Worm (Caenorhabditis elegans): ENCODE measurements around the gene sdha-1.

The sdha-1 gene

ce11 chrX:8545971-8546442 lies at the start of gene sdha-1:
Gene sdha-1, minus strand, starts transcription at chrX:8546021.
- TF ChIP-seq scrt-1 (GFP tag; IDR thresholded peaks at IDR 0.05) (no peak), B0310.2 (tag; optimal IDR thresholded peaks at IDR 0.05) (no peak), tbx-37 (GFP tag; conservative IDR thresholded peaks at IDR 0.05) (0 out of 2 replicates have a peak, but pooled peaks have one; percentile 13), ama-1 (optimal IDR thresholded peaks at IDR 0.05) (no peak), hmg-4 (GFP tag; optimal IDR thresholded peaks at IDR 0.05) (peak; percentile 31), F13C5.2 (tag; optimal IDR thresholded peaks at IDR 0.05) (peak; percentile 43), ceh-13 (GFP tag; optimal IDR thresholded peaks at IDR 0.05) (no peak), sea-1 (GFP tag; conservative IDR thresholded peaks at IDR 0.05) (no peak), hnd-1 (tag; optimal IDR thresholded peaks at IDR 0.05) (no peak), tbx-11 (GFP tag; IDR thresholded peaks at IDR 0.05) (0 out of 2 replicates have a peak, but pooled peaks have one; percentile 22)

ce11 chrX:8592881-8593280 lies 47.1 kb upstream of the sdha-1 start, which contains the start of gene nlp-7:
Gene nlp-7, plus strand, starts transcription at chrX:8593181.
- TF ChIP-seq tbx-37 (GFP tag; conservative IDR thresholded peaks at IDR 0.05): no peak
- no peak for TF ChIP-seq sea-1 (GFP tag; conservative IDR thresholded peaks at IDR 0.05)
- TF ChIP-seq ceh-13 (GFP tag; optimal IDR thresholded peaks at IDR 0.05): no peak
- TF ChIP-seq aly-1 (tag; optimal IDR thresholded peaks at IDR 0.05): no peak
- TF ChIP-seq hmg-4 (GFP tag; optimal IDR thresholded peaks at IDR 0.05): no peak
- no peak for TF ChIP-seq pes-1 (GFP tag; IDR thresholded peaks at IDR 0.05)

DNA sequence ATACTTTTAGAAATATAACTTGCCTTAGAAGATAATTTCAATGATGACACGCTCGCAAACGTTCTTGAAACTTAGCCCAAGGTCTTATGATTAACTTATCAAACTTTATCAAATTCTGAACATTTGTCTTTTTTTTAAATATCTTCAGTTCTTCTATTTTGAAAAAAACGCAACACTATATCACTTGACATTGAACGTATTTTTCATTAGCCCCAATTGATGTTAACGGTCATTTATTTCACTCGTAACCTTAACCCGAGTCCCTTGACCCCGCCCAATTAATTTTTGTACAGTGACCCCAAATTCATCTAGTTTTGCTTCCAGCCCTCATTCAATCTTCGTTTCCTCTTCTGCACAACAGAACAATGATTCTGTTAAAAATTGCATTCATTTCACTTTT lies 40.0 kb upstream of the sdha-1 start, which contains the start of gene F18E9.3:
Gene F18E9.3, plus strand, starts transcription at position 311 of the 400 bp plus-strand sequence.
- TF ChIP-seq flt-1 (GFP tag; IDR thresholded peaks at IDR 0.05): no peak
- no peak for TF ChIP-seq hmg-4 (GFP tag; optimal IDR thresholded peaks at IDR 0.05)
- no peak for TF ChIP-seq ceh-13 (GFP tag; optimal IDR thresholded peaks at IDR 0.05)
- no peak for TF ChIP-seq hnd-1 (tag; optimal IDR thresholded peaks at IDR 0.05)
- TF ChIP-seq tbx-11 (GFP tag; IDR thresholded peaks at IDR 0.05): no peak
- no peak for TF ChIP-seq F13C5.2 (tag; optimal IDR thresholded peaks at IDR 0.05)
- TF ChIP-seq aly-1 (tag; optimal IDR thresholded peaks at IDR 0.05): no peak
- no peak for TF ChIP-seq scrt-1 (GFP tag; IDR thresholded peaks at IDR 0.05)
- TF ChIP-seq tra-4 (tag; optimal IDR thresholded peaks at IDR 0.05): no peak
- no peak for TF ChIP-seq ceh-36 (tag; optimal IDR thresholded peaks at IDR 0.05)
- no peak for TF ChIP-seq pes-1 (GFP tag; IDR thresholded peaks at IDR 0.05)

DNA sequence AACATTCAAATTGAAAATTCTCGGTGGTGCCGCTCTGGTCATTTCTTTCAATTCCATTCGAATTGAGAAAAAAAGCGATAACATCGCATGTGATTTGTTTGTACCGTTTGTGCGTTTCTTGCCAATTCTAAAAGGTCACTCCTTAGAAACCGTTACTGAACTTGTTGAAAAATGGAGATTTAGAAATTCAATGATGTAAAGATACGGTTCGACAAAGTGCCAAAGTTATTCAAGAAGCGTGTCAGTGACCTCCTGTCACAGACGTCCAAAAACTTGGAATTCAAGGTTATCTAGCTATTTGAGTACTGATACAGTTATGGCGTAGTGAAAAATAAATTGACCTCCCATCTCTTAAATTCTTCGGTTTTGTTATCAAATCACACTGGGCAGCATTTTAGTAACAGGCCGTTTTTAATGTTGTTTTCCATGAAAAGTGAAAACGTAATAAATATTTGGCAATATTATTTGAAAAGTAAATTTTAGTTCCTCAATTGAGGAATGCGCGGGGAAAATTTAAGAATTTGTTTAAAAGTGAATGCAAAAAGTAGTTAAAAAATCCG lies 39.1 kb upstream of the sdha-1 start:
- TF ChIP-seq hmbx-1 (tag; optimal IDR thresholded peaks at IDR 0.05) (no peak), flt-1 (GFP tag; IDR thresholded peaks at IDR 0.05) (no peak), hmg-4 (GFP tag; optimal IDR thresholded peaks at IDR 0.05) (no peak), ets-7 (tag; optimal IDR thresholded peaks at IDR 0.05) (no peak), tra-4 (tag; optimal IDR thresholded peaks at IDR 0.05) (no peak), ceh-13 (GFP tag; optimal IDR thresholded peaks at IDR 0.05) (no peak), B0310.2 (tag; optimal IDR thresholded peaks at IDR 0.05) (no peak), pes-1 (GFP tag; IDR thresholded peaks at IDR 0.05) (no peak), aly-1 (tag; optimal IDR thresholded peaks at IDR 0.05) (no peak)

DNA sequence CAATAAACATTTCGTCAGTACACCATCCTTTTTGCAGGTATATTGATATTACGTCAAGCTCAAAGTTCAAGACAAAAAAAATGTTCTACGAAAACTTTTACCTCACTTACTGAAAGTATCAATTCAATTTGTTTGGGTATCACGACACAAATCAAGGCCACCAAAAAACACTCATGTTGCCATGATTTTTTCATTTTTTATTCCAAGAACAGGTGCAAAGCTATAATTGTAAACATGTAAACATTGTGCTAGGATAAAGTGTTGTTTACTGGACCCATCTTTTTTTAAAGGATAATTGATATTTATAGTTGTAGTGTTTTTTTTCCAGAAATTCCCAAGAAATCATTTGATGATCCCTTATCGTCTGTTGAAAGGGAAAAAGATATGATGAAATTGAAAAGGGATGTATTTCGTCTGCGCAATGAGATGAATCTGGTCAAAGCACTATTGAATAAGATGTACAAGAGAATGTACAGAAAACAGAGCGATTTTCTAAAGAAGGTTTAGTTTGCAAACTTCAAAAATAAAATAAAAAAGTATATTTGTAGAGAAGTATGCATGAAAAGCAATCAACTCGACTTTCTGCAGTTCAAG lies 37.0 kb upstream of the sdha-1 start:
- TF ChIP-seq ceh-36 (tag; optimal IDR thresholded peaks at IDR 0.05): no peak
- TF ChIP-seq tra-4 (tag; optimal IDR thresholded peaks at IDR 0.05): no peak
- no peak for TF ChIP-seq B0310.2 (tag; optimal IDR thresholded peaks at IDR 0.05)
- TF ChIP-seq ama-1 (optimal IDR thresholded peaks at IDR 0.05): no peak
- no peak for TF ChIP-seq tbx-11 (GFP tag; IDR thresholded peaks at IDR 0.05)
- TF ChIP-seq hmg-4 (GFP tag; optimal IDR thresholded peaks at IDR 0.05): no peak

DNA sequence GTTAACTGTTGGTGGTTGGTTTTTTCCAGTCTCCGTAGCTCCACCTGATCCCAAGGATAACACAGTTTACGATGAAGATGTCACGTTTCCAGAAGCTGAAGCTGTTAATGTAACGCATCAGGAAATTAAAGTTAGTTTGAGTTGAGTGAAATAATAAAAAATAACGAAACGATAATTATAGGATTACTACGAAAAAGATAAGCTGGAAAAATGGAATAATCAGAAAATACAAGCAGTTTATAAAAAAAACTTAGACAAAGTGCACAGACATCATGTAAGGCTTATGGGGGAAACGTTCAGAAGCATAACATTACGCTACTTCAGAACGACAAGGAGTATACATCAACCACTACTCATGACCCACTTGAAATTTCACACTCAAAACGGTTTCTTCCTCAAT lies 35.6 kb upstream of the sdha-1 start, which contains the start of gene F18E9.8:
Gene F18E9.8, minus strand, starts transcription at position 101 of the 400 bp plus-strand sequence.
- no peak for TF ChIP-seq ceh-36 (tag; optimal IDR thresholded peaks at IDR 0.05)
- TF ChIP-seq F13C5.2 (tag; optimal IDR thresholded peaks at IDR 0.05): no peak
- TF ChIP-seq tra-4 (tag; optimal IDR thresholded peaks at IDR 0.05): no peak
- no peak for TF ChIP-seq ets-7 (tag; optimal IDR thresholded peaks at IDR 0.05)
- no peak for TF ChIP-seq ceh-13 (GFP tag; optimal IDR thresholded peaks at IDR 0.05)
- TF ChIP-seq scrt-1 (GFP tag; IDR thresholded peaks at IDR 0.05): no peak
- TF ChIP-seq hmg-4 (GFP tag; optimal IDR thresholded peaks at IDR 0.05): no peak
- no peak for TF ChIP-seq tbx-37 (GFP tag; conservative IDR thresholded peaks at IDR 0.05)
- no peak for TF ChIP-seq aly-1 (tag; optimal IDR thresholded peaks at IDR 0.05)
- TF ChIP-seq hmbx-1 (tag; optimal IDR thresholded peaks at IDR 0.05): no peak
- TF ChIP-seq ama-1 (optimal IDR thresholded peaks at IDR 0.05): no peak

DNA sequence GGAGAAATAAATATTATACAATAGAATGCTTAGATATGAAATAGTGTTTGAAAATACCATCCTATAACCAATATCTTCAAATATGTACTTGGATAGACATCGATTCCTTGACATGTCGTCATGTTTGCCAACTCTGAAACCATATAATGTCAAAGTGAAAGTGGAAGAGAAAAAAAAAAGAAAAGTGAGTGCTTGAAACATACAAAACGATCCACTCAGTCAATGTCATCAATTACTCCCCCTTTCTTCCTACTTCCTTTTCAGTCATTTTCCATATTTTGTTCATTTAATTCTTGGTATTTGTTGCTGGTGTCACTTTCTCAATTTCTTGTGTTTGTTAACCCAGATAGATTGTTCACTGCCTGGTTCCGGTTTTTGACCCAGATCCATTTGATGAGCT lies 34.4 kb upstream of the sdha-1 start, which contains the start of gene F18E9.4:
Gene F18E9.4, plus strand, starts transcription at position 301 of the 400 bp plus-strand sequence.
- TF ChIP-seq ets-7 (tag; optimal IDR thresholded peaks at IDR 0.05): no peak

DNA sequence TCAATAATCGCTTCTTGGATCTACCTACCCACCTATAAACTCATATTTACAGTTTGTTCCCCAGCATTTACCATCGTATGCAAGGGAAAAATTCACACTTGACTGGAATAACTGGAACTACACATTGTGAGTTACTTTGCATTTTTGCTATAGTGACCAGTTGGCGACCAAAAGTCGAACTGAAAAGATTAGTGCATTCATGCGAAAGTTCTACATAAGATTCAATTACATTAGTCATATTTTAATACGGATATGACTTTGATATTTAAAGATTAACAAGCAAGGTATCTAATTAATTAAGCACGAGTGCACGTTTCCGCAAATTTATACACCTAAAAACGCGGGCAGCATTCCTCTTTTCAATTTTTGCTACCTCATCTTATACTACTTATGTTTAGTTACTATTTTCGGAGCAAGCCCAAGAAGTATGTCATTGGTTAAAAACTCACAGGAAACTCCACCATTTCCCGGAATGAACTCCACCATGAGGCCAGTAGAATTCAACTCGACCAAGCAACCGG lies 25.2 kb upstream of the sdha-1 start, which contains the start of gene jmjd-3.1:
Gene jmjd-3.1, plus strand, starts transcription at position 51 of the 521 bp plus-strand sequence.
- TF ChIP-seq aly-1 (tag; optimal IDR thresholded peaks at IDR 0.05) (no peak), ceh-13 (GFP tag; optimal IDR thresholded peaks at IDR 0.05) (no peak), tbx-11 (GFP tag; IDR thresholded peaks at IDR 0.05) (no peak), hnd-1 (tag; optimal IDR thresholded peaks at IDR 0.05) (no peak), F13C5.2 (tag; optimal IDR thresholded peaks at IDR 0.05) (no peak), sea-1 (GFP tag; conservative IDR thresholded peaks at IDR 0.05) (no peak), tbx-37 (GFP tag; conservative IDR thresholded peaks at IDR 0.05) (no peak), scrt-1 (GFP tag; IDR thresholded peaks at IDR 0.05) (no peak), tra-4 (tag; optimal IDR thresholded peaks at IDR 0.05) (no peak), ets-7 (tag; optimal IDR thresholded peaks at IDR 0.05) (no peak), hmg-4 (GFP tag; optimal IDR thresholded peaks at IDR 0.05) (no peak), flt-1 (GFP tag; IDR thresholded peaks at IDR 0.05) (no peak), hmbx-1 (tag; optimal IDR thresholded peaks at IDR 0.05) (no peak), pes-1 (GFP tag; IDR thresholded peaks at IDR 0.05) (no peak), ama-1 (optimal IDR thresholded peaks at IDR 0.05) (no peak)
